Worm (Caenorhabditis elegans) whole organism, L1 larva: ENCODE measurements around the gene F53C3.4.

Source experiments
- efl-1 ChIP-seq, 4 experiments: fragments of 150-350 bp; optimal IDR thresholded peaks in 3 of 4; peaks in 1 of 4; 1 replicate in 1 of 4; 2 replicates in 3 of 4; lab custom pipeline; 2014; ENCODE audit warnings: missing biosample characterization in 2 of 4, missing genetic modification characterization in 2 of 4, missing genetic modification reagents in 2 of 4
- nhr-12 ChIP-seq: sonication (generic microtip); optimal IDR thresholded peaks from 2 replicates; lab custom pipeline; 2017; ENCODE audit warnings: missing biosample characterization, missing genetic modification characterization
- rnt-1 ChIP-seq: sonication (generic microtip); optimal IDR thresholded peaks from 2 replicates; lab custom pipeline; 2016; ENCODE audit warnings: mild to moderate bottlenecking, missing genetic modification characterization, moderate library complexity, missing compliant biosample characterization
- sptf-1 ChIP-seq: fragments of 150-350 bp; optimal IDR thresholded peaks from 2 replicates; lab custom pipeline; 2014; ENCODE audit warnings: missing biosample characterization, missing genetic modification characterization

- TF ChIP-seq nhr-12 (tag; lab: Kevin White, UChicago) (no peak), sptf-1 (tag; lab: Kevin White, UChicago) (no peak), efl-1 (optimal IDR thresholded peaks at IDR 0.05; lab: Kevin White, UChicago) (no peak), efl-1 (GFP tag; optimal IDR thresholded peaks at IDR 0.05 in 1 of 2; lab: Kevin White, UChicago) (no peak), rnt-1 (no peak)
These were observed 24.1 kb upstream of the F53C3.4 start, which contains the start of gene nep-3 for ce11 chrII:3877127-3877526.
